Worm (Caenorhabditis elegans): ENCODE results near the gene str-171.

The str-171 gene

DNA sequence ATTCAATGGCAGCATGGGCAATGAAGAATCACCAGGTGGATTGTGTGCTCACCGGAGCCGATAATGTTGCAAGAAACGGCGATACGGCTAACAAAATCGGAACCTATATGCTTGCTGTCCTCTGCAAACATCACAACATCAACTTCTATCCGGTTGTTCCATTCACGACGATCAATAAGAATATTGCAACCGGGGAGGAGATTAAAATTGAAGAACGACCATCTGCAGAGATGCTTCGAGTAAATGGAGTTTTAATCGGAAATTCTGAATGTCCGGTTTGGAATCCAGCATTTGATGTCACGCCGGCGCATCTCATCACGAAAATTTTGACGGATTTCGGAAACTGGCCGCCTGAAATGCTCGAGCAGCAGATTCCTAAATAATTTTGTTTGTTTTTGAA is 48.7 kb downstream of the str-171 start (continued):
- no peak for TF ChIP-seq nhr-76 (tag; optimal IDR thresholded peaks at IDR 0.05)
- TF ChIP-seq nhr-19 (GFP tag; conservative IDR thresholded peaks at IDR 0.05), result peak; percentile 16; the same call in 1 of the 2 replicates
- TF ChIP-seq ceh-90 (tag; optimal IDR thresholded peaks at IDR 0.05), result no peak
- TF ChIP-seq F16B12.6 (tag; optimal IDR thresholded peaks at IDR 0.05), result no peak
- no peak for TF ChIP-seq ceh-82 (tag; optimal IDR thresholded peaks at IDR 0.05)
- TF ChIP-seq efl-3 (GFP tag; optimal IDR thresholded peaks at IDR 0.05), result no peak
- TF ChIP-seq hpl-2 (GFP tag; optimal IDR thresholded peaks at IDR 0.05), result no peak
- TF ChIP-seq ceh-88 (GFP tag; IDR thresholded peaks at IDR 0.05), result no peak
- peak in 1 of 2 experiments; percentile 19 for TF ChIP-seq lsy-2 (tag; optimal IDR thresholded peaks at IDR 0.05)
- no peak for TF ChIP-seq ztf-4 (tag; optimal IDR thresholded peaks at IDR 0.05)
- TF ChIP-seq unc-30 (tag; optimal IDR thresholded peaks at IDR 0.05), result no peak

DNA sequence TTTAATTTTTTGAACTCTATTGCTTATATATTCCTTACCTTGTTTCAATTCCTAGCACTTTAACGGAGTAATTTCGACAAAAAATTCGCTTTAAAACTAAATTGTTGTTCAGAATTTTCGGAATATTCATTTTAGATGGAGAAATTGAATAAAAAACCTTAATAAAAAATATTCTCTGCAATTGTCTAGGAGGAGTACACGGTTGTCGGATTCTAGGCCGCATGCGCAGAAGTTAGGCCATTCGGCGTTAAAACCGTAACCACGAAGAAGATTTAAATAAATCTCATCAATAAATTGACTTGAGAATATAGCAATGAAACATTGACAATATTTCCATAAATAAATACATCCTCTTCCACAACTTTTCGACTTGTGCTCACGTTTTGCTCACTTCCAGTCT is 50.0 kb downstream of the str-171 start, which contains the start of the genes C01G10.10 and C01G10.9:
TSS of gene C01G10.10 (minus strand) at position 151 of the 400 bp plus-strand sequence.
TSS of gene C01G10.9 (plus strand) at position 240 of the 400 bp plus-strand sequence.
- TF ChIP-seq zip-4 (GFP tag; optimal IDR thresholded peaks at IDR 0.05) (peak; percentile 20), ceh-90 (tag; optimal IDR thresholded peaks at IDR 0.05) (peak; percentile 92), ceh-8 (GFP tag; optimal IDR thresholded peaks at IDR 0.05) (no peak), C04F5.9 (tag; optimal IDR thresholded peaks at IDR 0.05) (peak; percentile 83), dsc-1 (tag; optimal IDR thresholded peaks at IDR 0.05) (peak; percentile 90), vab-15 (tag; optimal IDR thresholded peaks at IDR 0.05) (no peak), nhr-20 (tag; optimal IDR thresholded peaks at IDR 0.05) (peak; percentile 85), nhr-11 (tag; optimal IDR thresholded peaks at IDR 0.05) (no peak), ets-5 (GFP tag; IDR thresholded peaks at IDR 0.05) (no peak), grh-1 (GFP tag; IDR thresholded peaks at IDR 0.05) (0 out of 2 replicates have a peak, but pooled peaks have one; percentile 34), lin-13 (GFP tag; optimal IDR thresholded peaks at IDR 0.05) (no peak), elt-2 (tag; optimal IDR thresholded peaks at IDR 0.05) (peak; percentile 67), efl-1 (optimal IDR thresholded peaks at IDR 0.05) (peak; percentile 40 to 68), efl-1 (GFP tag; optimal IDR thresholded peaks at IDR 0.05 in 1 of 2) (peak; percentile 52 to 95), ztf-11 (tag; optimal IDR thresholded peaks at IDR 0.05) (peak in 1 of 2 experiments; percentile 95), nhr-85 (tag) (peak; percentile 93), irx-1 (tag; optimal IDR thresholded peaks at IDR 0.05) (peak; percentile 93), unc-86 (tag; optimal IDR thresholded peaks at IDR 0.05) (peak; percentile 46), C16A3.4 (tag; optimal IDR thresholded peaks at IDR 0.05) (peak; percentile 27), nhr-47 (tag; optimal IDR thresholded peaks at IDR 0.05) (peak; percentile 86), hlh-4 (tag; optimal IDR thresholded peaks at IDR 0.05) (peak; percentile 80), Y116A8C.19 (tag; optimal IDR thresholded peaks at IDR 0.05; ENCODE audit: borderline replicate concordance) (peak; percentile 70), efl-3 (GFP tag; optimal IDR thresholded peaks at IDR 0.05) (peak; percentile 54), dpl-1 (GFP tag; optimal IDR thresholded peaks at IDR 0.05) (peak; percentile 45 to 67 (median 56)), fkh-4 (tag; optimal IDR thresholded peaks at IDR 0.05; ENCODE audit: borderline replicate concordance) (peak; percentile 94), lsy-2 (tag; optimal IDR thresholded peaks at IDR 0.05) (peak; percentile 68 to 70), lir-3 (tag; optimal IDR thresholded peaks at IDR 0.05; ENCODE audit: poor library complexity) (peak; percentile 96), lin-39 (tag; optimal IDR thresholded peaks at IDR 0.05) (no peak), egl-13 (tag; optimal IDR thresholded peaks at IDR 0.05) (no peak), sup-37 (GFP tag; optimal IDR thresholded peaks at IDR 0.05) (no peak), nhr-90 (tag; optimal IDR thresholded peaks at IDR 0.05; ENCODE audit: poor library complexity) (peak; percentile 92), unc-30 (tag; optimal IDR thresholded peaks at IDR 0.05) (no peak), lin-15B (tag; optimal IDR thresholded peaks at IDR 0.05) (no peak), snpc-4 (tag; optimal IDR thresholded peaks at IDR 0.05) (peak; percentile 50), fkh-8 (tag; optimal IDR thresholded peaks at IDR 0.05) (peak; percentile 53), jun-1 (tag; optimal IDR thresholded peaks at IDR 0.05) (peak; percentile 29), ceh-82 (tag; optimal IDR thresholded peaks at IDR 0.05) (peak; percentile 28 to 32 (median 30)), tbx-2 (tag; optimal IDR thresholded peaks at IDR 0.05) (peak; percentile 87), skn-1 (tag; optimal IDR thresholded peaks at IDR 0.05) (peak; percentile 38), mab-9 (GFP tag; IDR thresholded peaks at IDR 0.05) (peak; percentile 78; the same call in 1 of the 2 replicates), nhr-71 (tag; optimal IDR thresholded peaks at IDR 0.05) (peak; percentile 87), elt-3 (tag; optimal IDR thresholded peaks at IDR 0.05) (peak in 1 of 6 experiments; percentile 60), lin-35 (GFP tag; optimal IDR thresholded peaks at IDR 0.05) (peak; percentile 21 to 46), snu-23 (GFP tag; optimal IDR thresholded peaks at IDR 0.05) (peak; percentile 86)

Data from whole organism, L1 larva.